Fruit fly (Drosophila melanogaster): ENCODE measurements around the gene Cnb.

DNA sequence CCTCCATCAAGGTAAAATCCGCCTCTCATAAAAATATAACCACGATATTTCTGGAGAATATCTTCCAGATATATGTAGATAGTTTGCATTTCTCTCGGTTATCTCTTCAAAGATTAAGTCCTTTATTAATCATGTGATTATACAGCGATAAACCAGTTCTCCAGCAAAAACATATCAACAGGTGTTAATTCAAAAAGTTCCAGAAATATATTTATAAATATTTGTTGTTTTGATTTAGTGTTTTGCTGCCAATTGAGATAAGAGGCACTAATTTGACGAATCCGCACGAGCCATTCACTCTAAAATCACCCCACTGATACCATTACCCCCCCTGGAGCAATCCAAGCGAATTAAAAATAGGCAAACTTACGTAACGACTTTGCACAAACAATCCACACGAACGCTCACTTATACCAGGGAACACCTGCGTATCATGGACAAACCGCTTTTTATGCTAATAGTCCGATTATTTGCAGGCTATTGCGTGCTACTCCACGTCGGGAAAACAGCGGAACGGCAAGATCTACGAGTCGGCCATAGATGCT lies 17.3 kb downstream of the Cnb start:
- TF ChIP-seq pan (optimal IDR thresholded peaks at IDR 0.05) (no peak), psq (optimal IDR thresholded peaks at IDR 0.05) (no peak), CG8478 (optimal IDR thresholded peaks at IDR 0.05) (no peak), EcR (GFP tag; optimal IDR thresholded peaks at IDR 0.05) (no peak)
